Worm (Caenorhabditis elegans) whole organism, L3 larva: ENCODE data around the gene ucr-2.3.

ENCODE experiments used
- R02D3.7 ChIP-seq: fragments of 150-350 bp; optimal IDR thresholded peaks from 2 replicates; lab custom pipeline; 2014; ENCODE audit warnings: missing biosample characterization, missing genetic modification characterization
- ZK546.5 ChIP-seq: sonication (generic microtip); optimal IDR thresholded peaks from 2 replicates; lab custom pipeline; 2017; ENCODE audit warnings: missing biosample characterization, missing genetic modification characterization
- aly-2 ChIP-seq: fragments of 150-350 bp; optimal IDR thresholded peaks from 2 replicates; lab custom pipeline; 2014; ENCODE audit warnings: missing biosample characterization, missing genetic modification characterization
- ama-1 ChIP-seq: fragments of 150-350 bp; optimal IDR thresholded peaks from 2 replicates; lab custom pipeline; 2018
- ceh-9 ChIP-seq: sonication (generic microtip); optimal IDR thresholded peaks from 2 replicates; lab custom pipeline; 2018; ENCODE audit warnings: missing biosample characterization, missing genetic modification characterization
- egl-5 ChIP-seq: fragments of 150-350 bp; optimal IDR thresholded peaks from 2 replicates; lab custom pipeline; 2017; ENCODE audit warnings: missing biosample characterization, missing genetic modification reagents, missing genetic modification characterization, inconsistent platforms
- elt-1 ChIP-seq: fragments of 150-350 bp; optimal IDR thresholded peaks from 2 replicates; lab custom pipeline; 2014; ENCODE audit warnings: missing biosample characterization, missing genetic modification characterization
- elt-2 ChIP-seq: sonication (generic microtip); optimal IDR thresholded peaks from 2 replicates; lab custom pipeline; 2016; ENCODE audit warnings: missing genetic modification reagents, mild to moderate bottlenecking, missing genetic modification characterization, missing compliant biosample characterization
- elt-3 ChIP-seq, 3 experiments: fragments of 150-350 bp in 1 of 3; sonication (generic microtip) in 2 of 3; optimal IDR thresholded peaks; 2 replicates in 2 of 3; 4 replicates in 1 of 3; lab custom pipeline; 2014 to 2017; ENCODE audit warnings: missing biosample characterization in 3 of 3, missing genetic modification characterization in 3 of 3
- eor-1 ChIP-seq, 2 experiments: fragments of 150-350 bp; optimal IDR thresholded peaks; 2 replicates each; lab custom pipeline; 2014 to 2018; ENCODE audit warnings: missing biosample characterization in 2 of 2, missing genetic modification characterization in 2 of 2
- fkh-10 ChIP-seq: sonication (generic microtip); optimal IDR thresholded peaks from 2 replicates; lab custom pipeline; 2017; ENCODE audit warnings: missing biosample characterization, missing genetic modification reagents, missing genetic modification characterization
- fkh-2 ChIP-seq: fragments of 150-350 bp; optimal IDR thresholded peaks from 2 replicates; lab custom pipeline; 2014; ENCODE audit warnings: missing biosample characterization, missing genetic modification reagents, missing genetic modification characterization
- fos-1 ChIP-seq: fragments of 150-350 bp; optimal IDR thresholded peaks from 2 replicates; lab custom pipeline; 2014; ENCODE audit warnings: missing biosample characterization, missing genetic modification characterization
- hmg-11 ChIP-seq: sonication (generic microtip); optimal IDR thresholded peaks from 2 replicates; lab custom pipeline; 2016; ENCODE audit warnings: missing genetic modification characterization, missing compliant biosample characterization
- jun-1 ChIP-seq: fragments of 150-350 bp; optimal IDR thresholded peaks from 2 replicates; lab custom pipeline; 2014; ENCODE audit warnings: missing biosample characterization, missing genetic modification reagents, missing genetic modification characterization
- lin-15B ChIP-seq: fragments of 150-350 bp; optimal IDR thresholded peaks from 2 replicates; lab custom pipeline; 2014; ENCODE audit warnings: missing biosample characterization, missing genetic modification characterization
- lin-39 ChIP-seq: fragments of 150-350 bp; optimal IDR thresholded peaks from 2 replicates; lab custom pipeline; 2018; ENCODE audit warnings: missing biosample characterization, missing genetic modification reagents, missing genetic modification characterization
- lsy-12 ChIP-seq: sonication (generic microtip); optimal IDR thresholded peaks from 2 replicates; lab custom pipeline; 2016; ENCODE audit warnings: mild to moderate bottlenecking, missing genetic modification characterization, missing compliant biosample characterization
- mdl-1 ChIP-seq: fragments of 150-350 bp; optimal IDR thresholded peaks from 2 replicates; lab custom pipeline; 2014; ENCODE audit warnings: missing biosample characterization, missing genetic modification characterization
- mml-1 ChIP-seq: fragments of 150-350 bp; sonication (generic microtip); optimal IDR thresholded peaks from 3 replicates; lab custom pipeline; 2014; ENCODE audit warnings: missing biosample characterization, missing genetic modification characterization
- nfya-1 ChIP-seq: sonication (generic microtip); optimal IDR thresholded peaks from 2 replicates; lab custom pipeline; 2017; ENCODE audit warnings: missing genetic modification characterization, mild to moderate bottlenecking, missing compliant biosample characterization, antibody characterized with exemption, moderate library complexity; ENCODE audit not compliant: insufficient read depth
- nhr-11 ChIP-seq: fragments of 150-350 bp; optimal IDR thresholded peaks from 2 replicates; lab custom pipeline; 2014; ENCODE audit warnings: missing biosample characterization, missing genetic modification characterization
- nhr-237 ChIP-seq: fragments of 150-350 bp; optimal IDR thresholded peaks from 2 replicates; lab custom pipeline; 2014; ENCODE audit warnings: missing biosample characterization, missing genetic modification characterization
- nhr-28 ChIP-seq: fragments of 150-350 bp; optimal IDR thresholded peaks from 2 replicates; lab custom pipeline; 2014; ENCODE audit warnings: missing biosample characterization, missing genetic modification characterization
- nhr-43 ChIP-seq: sonication (generic microtip); optimal IDR thresholded peaks from 2 replicates; lab custom pipeline; 2016; ENCODE audit warnings: mild to moderate bottlenecking, missing genetic modification characterization, missing compliant biosample characterization; ENCODE audit not compliant: poor library complexity, severe bottlenecking
- nhr-76 ChIP-seq: fragments of 150-350 bp; sonication (generic microtip); optimal IDR thresholded peaks from 5 replicates; lab custom pipeline; 2014; ENCODE audit warnings: missing biosample characterization, missing genetic modification characterization
- nhr-77 ChIP-seq: fragments of 150-350 bp; optimal IDR thresholded peaks from 2 replicates; lab custom pipeline; 2014; ENCODE audit warnings: missing biosample characterization, missing genetic modification characterization
- pha-4 ChIP-seq: fragments of 150-350 bp; optimal IDR thresholded peaks from 2 replicates; lab custom pipeline; 2014; ENCODE audit warnings: missing biosample characterization, missing genetic modification reagents, missing genetic modification characterization
- sea-2 ChIP-seq: fragments of 150-350 bp; sonication (generic microtip); optimal IDR thresholded peaks from 4 replicates; lab custom pipeline; 2014; ENCODE audit warnings: missing biosample characterization, missing genetic modification reagents, missing genetic modification characterization
- skn-1 ChIP-seq: fragments of 150-350 bp; optimal IDR thresholded peaks from 2 replicates; lab custom pipeline; 2014; ENCODE audit warnings: missing biosample characterization, missing genetic modification characterization
- snpc-4 ChIP-seq: fragments of 150-350 bp; optimal IDR thresholded peaks from 2 replicates; lab custom pipeline; 2014; ENCODE audit warnings: missing biosample characterization, missing genetic modification characterization
- tbx-2 ChIP-seq: sonication (generic microtip); optimal IDR thresholded peaks from 2 replicates; lab custom pipeline; 2016; ENCODE audit warnings: mild to moderate bottlenecking, missing genetic modification characterization, missing compliant biosample characterization
- unc-62 ChIP-seq: fragments of 150-350 bp; sonication (generic microtip); optimal IDR thresholded peaks from 4 replicates; lab custom pipeline; 2014; ENCODE audit warnings: missing biosample characterization, missing genetic modification reagents, missing genetic modification characterization
- ztf-11 ChIP-seq: fragments of 150-350 bp; optimal IDR thresholded peaks from 2 replicates; lab custom pipeline; 2014; ENCODE audit warnings: missing biosample characterization, missing genetic modification characterization

The ucr-2.3 gene

ce11 chrIII:856260-856659, 23.4 kb upstream of the ucr-2.3 start, which contains the start of gene K02F3.12:
Gene K02F3.12 (plus strand): TSS chrIII:856560.
- TF ChIP-seq mml-1 (tag; lab: Kevin White, UChicago) (no peak), tbx-2 (tag; lab: Kevin White, UChicago) (no peak), sea-2 (GFP tag; lab: Kevin White, UChicago) (no peak), aly-2 (tag; lab: Kevin White, UChicago) (no peak), nfya-1 (tag; lab: Kevin White, UChicago) (no peak), fkh-2 (tag; lab: Kevin White, UChicago) (no peak), skn-1 (tag; lab: Kevin White, UChicago) (no peak), ZK546.5 (tag; lab: Kevin White, UChicago) (no peak), elt-3 (tag; optimal IDR thresholded peaks at IDR 0.05; lab: Kevin White, UChicago) (no peak), fos-1 (tag; lab: Kevin White, UChicago) (no peak), nhr-237 (tag; lab: Kevin White, UChicago) (no peak), nhr-11 (no peak), pha-4 (tag; lab: Kevin White, UChicago) (no peak), lsy-12 (tag; lab: Kevin White, UChicago) (no peak), ztf-11 (tag; lab: Kevin White, UChicago) (no peak), fkh-10 (GFP tag; lab: Kevin White, UChicago) (no peak), eor-1 (tag; optimal IDR thresholded peaks at IDR 0.05; lab: Kevin White, UChicago) (no peak), snpc-4 (tag; lab: Kevin White, UChicago) (no peak), R02D3.7 (no peak)

ce11 chrIII:856908-857307, 22.8 kb upstream of the ucr-2.3 start:
- no peak for TF ChIP-seq elt-1 (tag; lab: Kevin White, UChicago)
- no peak for TF ChIP-seq nhr-11
- TF ChIP-seq ceh-9 (tag; lab: Kevin White, UChicago): no peak
- no peak for TF ChIP-seq aly-2 (tag; lab: Kevin White, UChicago)
- TF ChIP-seq elt-2 (tag; lab: Kevin White, UChicago): no peak
- TF ChIP-seq fos-1 (tag; lab: Kevin White, UChicago): no peak
- no peak for TF ChIP-seq jun-1 (tag; lab: Kevin White, UChicago)
- no peak for TF ChIP-seq unc-62 (GFP tag; lab: Kevin White, UChicago)
- TF ChIP-seq mdl-1 (tag; lab: Kevin White, UChicago): no peak
- TF ChIP-seq egl-5: no peak
- TF ChIP-seq nhr-43 (tag; lab: Kevin White, UChicago): no peak
- no peak for TF ChIP-seq nhr-76 (tag; lab: Kevin White, UChicago)
- TF ChIP-seq, all 47 proteins: peak for 0

ce11 chrIII:859898-860297, 19.8 kb upstream of the ucr-2.3 start, which contains the start of gene exos-4.2:
Gene exos-4.2 (plus strand): TSS chrIII:860198.
- TF ChIP-seq nhr-28 (tag; lab: Kevin White, UChicago) (no peak), ama-1 (lab: Kevin White, UChicago) (no peak)

ce11 chrIII:861819-862356, 17.8 kb upstream of the ucr-2.3 start, which contains the start of gene arx-4:
Gene arx-4 (plus strand): TSS chrIII:862306.
- no peak for TF ChIP-seq fkh-2 (tag; lab: Kevin White, UChicago)
- TF ChIP-seq lin-39: no peak
- peak; percentile 88 for TF ChIP-seq pha-4 (tag; lab: Kevin White, UChicago)
- TF ChIP-seq hmg-11 (tag; lab: Kevin White, UChicago): peak; percentile 10
- TF ChIP-seq eor-1 (tag; optimal IDR thresholded peaks at IDR 0.05; lab: Kevin White, UChicago): no peak

- TF ChIP-seq jun-1 (tag; lab: Kevin White, UChicago) (no peak), nhr-28 (tag; lab: Kevin White, UChicago) (no peak), nhr-43 (tag; lab: Kevin White, UChicago) (no peak), lin-15B (tag; lab: Kevin White, UChicago) (no peak), nfya-1 (tag; lab: Kevin White, UChicago) (no peak), nhr-77 (no peak)
Measured at ce11 chrIII:868866-869265, 10.8 kb upstream of the ucr-2.3 start.
